Worm (Caenorhabditis elegans): ENCODE data around the gene acs-4.

Gene acs-4

DNA sequence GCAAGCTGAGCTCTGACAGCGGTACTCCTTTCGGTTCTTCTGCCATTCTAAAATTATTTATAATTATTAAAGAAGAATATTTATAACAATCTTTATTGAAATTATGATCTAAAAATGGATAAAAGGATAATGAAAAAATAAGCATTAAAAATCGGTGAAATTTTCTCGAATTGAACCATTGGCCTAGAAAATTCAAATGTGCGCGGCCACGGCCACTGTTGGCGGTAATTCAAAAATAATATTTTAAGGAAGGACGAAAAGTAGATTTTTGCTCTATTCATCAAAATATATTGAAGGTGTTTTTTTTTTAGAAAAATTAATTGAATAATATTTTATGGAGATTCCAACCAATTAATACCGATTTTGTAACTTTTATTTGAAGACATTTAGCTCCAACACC lies 31.2 kb downstream of the acs-4 start, which contains the start of gene pfd-5 (continued):
- TF ChIP-seq madf-2 (tag; optimal IDR thresholded peaks at IDR 0.05) (peak; percentile 20), eyg-1 (tag; optimal IDR thresholded peaks at IDR 0.05) (peak; percentile 29), ahr-1 (tag; optimal IDR thresholded peaks at IDR 0.05) (peak; percentile 20), zip-5 (tag; optimal IDR thresholded peaks at IDR 0.05) (peak; percentile 90), mec-3 (tag; optimal IDR thresholded peaks at IDR 0.05; ENCODE audit: borderline replicate concordance) (no peak), fkh-6 (tag; optimal IDR thresholded peaks at IDR 0.05) (peak; percentile 47), unc-3 (GFP tag; conservative IDR thresholded peaks at IDR 0.05) (no peak; the same call in 1 of the 2 replicates), unc-3 (tag; optimal IDR thresholded peaks at IDR 0.05) (peak; percentile 12), hlh-6 (tag; optimal IDR thresholded peaks at IDR 0.05) (peak; percentile 9), ceh-9 (tag; optimal IDR thresholded peaks at IDR 0.05) (no peak), ceh-14 (tag; optimal IDR thresholded peaks at IDR 0.05) (peak; percentile 73), ceh-22 (tag; optimal IDR thresholded peaks at IDR 0.05) (no peak), nfya-1 (tag; optimal IDR thresholded peaks at IDR 0.05) (peak; percentile 46)

DNA sequence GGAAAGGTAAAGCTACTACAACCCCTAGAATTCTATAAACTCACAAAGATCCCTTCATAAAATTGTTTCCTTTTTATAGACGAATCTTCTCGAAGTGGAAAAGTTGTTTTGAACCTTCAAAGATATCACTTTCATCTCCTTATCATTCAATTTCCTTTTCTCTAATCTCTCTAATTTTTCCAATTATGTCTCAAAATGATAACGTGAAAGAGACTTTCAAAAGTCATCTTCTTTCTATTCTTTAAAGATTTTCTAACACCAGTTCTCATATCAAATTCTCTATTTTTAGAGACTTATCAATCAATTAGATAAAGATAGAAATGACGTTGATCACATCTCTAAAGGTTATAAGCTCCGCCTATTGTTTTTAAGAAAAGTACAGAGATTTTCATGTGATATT lies 31.8 kb downstream of the acs-4 start:
- TF ChIP-seq unc-55 (GFP tag; optimal IDR thresholded peaks at IDR 0.05) (no peak), npax-4 (tag; optimal IDR thresholded peaks at IDR 0.05) (no peak), syd-9 (tag; optimal IDR thresholded peaks at IDR 0.05) (no peak), lim-6 (tag; optimal IDR thresholded peaks at IDR 0.05) (no peak), hlh-30 (tag; optimal IDR thresholded peaks at IDR 0.05; ENCODE audit: insufficient read depth) (no peak), F13H6.1 (tag; optimal IDR thresholded peaks at IDR 0.05) (no peak), ceh-6 (GFP tag; optimal IDR thresholded peaks at IDR 0.05) (no peak), che-1 (tag; optimal IDR thresholded peaks at IDR 0.05) (no peak), ceh-45 (GFP tag; IDR thresholded peaks at IDR 0.05) (no peak), rnt-1 (tag; optimal IDR thresholded peaks at IDR 0.05) (no peak), fkh-10 (GFP tag; optimal IDR thresholded peaks at IDR 0.05) (no peak)

DNA sequence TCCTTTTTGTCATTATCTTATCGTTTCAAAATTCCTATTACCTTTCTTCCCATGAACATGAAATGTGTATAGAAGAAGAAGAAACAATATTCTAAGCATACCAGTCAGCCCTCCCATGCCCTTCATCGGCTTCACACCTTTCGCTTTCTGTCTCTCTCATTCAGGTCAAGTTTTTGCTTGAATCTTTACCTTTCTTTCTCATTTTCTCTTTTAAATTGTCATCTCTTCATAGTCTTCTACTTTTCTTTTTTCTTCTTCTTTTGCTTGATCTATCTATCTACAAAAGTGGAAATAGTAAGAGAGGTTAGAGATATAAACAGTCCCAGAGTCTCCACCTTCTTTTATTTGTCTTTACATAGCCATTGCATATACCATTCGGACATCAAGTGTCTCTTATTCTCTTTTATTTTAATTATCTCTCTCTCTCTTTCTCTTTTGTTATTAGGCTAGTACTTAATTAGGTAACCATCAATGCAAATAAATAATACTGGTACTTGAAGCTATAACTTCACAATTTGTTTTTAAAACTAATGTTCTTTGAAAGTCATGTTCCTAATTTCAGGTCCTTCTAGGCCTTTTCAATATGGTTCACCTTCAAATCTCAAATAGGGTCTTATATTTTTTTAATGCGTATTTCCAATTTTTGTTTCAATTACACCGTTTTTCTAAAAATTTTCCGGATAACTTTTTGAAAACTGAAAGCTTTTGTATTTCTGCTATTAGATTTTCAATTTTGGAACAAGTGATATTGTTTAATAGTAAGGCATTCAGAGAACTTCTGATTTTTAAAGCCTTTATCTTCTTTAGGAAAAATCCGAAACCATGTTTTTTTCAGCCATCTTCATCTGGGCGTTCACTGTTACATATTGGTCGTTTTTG lies 34.0 kb downstream of the acs-4 start, which contains the start of gene dpy-31:
Gene dpy-31 (plus strand): TSS at position 829 of the 879 bp plus-strand sequence.
- TF ChIP-seq dve-1 (tag; optimal IDR thresholded peaks at IDR 0.05): no peak
- no peak for TF ChIP-seq syd-9 (tag; optimal IDR thresholded peaks at IDR 0.05)
- no peak for TF ChIP-seq ceh-24 (tag; optimal IDR thresholded peaks at IDR 0.05)
- TF ChIP-seq madf-2 (tag; optimal IDR thresholded peaks at IDR 0.05): no peak
- no peak for TF ChIP-seq fkh-6 (tag; optimal IDR thresholded peaks at IDR 0.05)
- TF ChIP-seq T23F11.4 (GFP tag; optimal IDR thresholded peaks at IDR 0.05): no peak
- TF ChIP-seq hlh-13 (GFP tag; optimal IDR thresholded peaks at IDR 0.05): no peak
- TF ChIP-seq eyg-1 (tag; optimal IDR thresholded peaks at IDR 0.05): no peak
- no peak for TF ChIP-seq hlh-6 (tag; optimal IDR thresholded peaks at IDR 0.05)
- TF ChIP-seq pqm-1 (tag; optimal IDR thresholded peaks at IDR 0.05): no peak
- TF ChIP-seq fkh-10 (GFP tag; optimal IDR thresholded peaks at IDR 0.05): no peak
- no peak for TF ChIP-seq ahr-1 (tag; optimal IDR thresholded peaks at IDR 0.05)
- TF ChIP-seq dmd-4 (tag; optimal IDR thresholded peaks at IDR 0.05; ENCODE audit: borderline replicate concordance): no peak
- no peak for TF ChIP-seq ceh-45 (GFP tag; IDR thresholded peaks at IDR 0.05)
- no peak for TF ChIP-seq ceh-19 (GFP tag; optimal IDR thresholded peaks at IDR 0.05)
- TF ChIP-seq ref-2 (tag; optimal IDR thresholded peaks at IDR 0.05): no peak
- no peak for TF ChIP-seq nfya-1 (tag; optimal IDR thresholded peaks at IDR 0.05)
- no peak for TF ChIP-seq tbx-2 (tag; optimal IDR thresholded peaks at IDR 0.05)

DNA sequence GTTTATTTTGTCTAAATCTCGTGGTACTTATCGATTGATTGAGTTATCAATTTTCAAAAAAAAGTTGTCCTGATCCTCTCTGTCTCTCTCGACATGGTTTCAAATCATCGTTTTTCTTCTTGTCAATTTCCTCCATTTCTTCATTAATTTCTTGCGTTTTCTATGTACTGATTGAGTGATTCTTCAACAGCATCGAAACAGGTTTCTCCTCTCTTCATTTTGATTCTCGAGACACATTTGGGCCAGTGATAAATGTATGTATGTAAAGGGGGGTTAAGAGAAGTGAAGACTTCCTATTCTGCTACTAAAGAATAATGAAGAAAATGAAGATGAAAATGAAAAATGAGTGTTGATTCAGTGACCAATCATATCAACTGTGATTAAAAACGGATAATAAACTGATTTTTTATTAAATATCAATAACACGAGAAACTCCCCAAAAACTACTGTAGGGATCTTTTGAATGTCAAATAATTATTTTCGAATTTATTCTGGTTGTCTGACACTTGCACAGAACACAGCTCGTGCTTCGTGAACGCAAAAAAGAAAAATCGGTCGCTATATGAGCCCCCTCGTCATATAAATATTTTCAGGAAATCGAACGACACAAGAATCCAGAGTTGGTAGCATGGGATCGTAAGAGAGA lies 35.6 kb downstream of the acs-4 start:
- TF ChIP-seq hlh-15 (tag; optimal IDR thresholded peaks at IDR 0.05) (no peak), che-1 (tag; optimal IDR thresholded peaks at IDR 0.05) (no peak), ceh-19 (GFP tag; optimal IDR thresholded peaks at IDR 0.05) (no peak), ceh-22 (tag; optimal IDR thresholded peaks at IDR 0.05) (no peak), ttx-3 (tag; optimal IDR thresholded peaks at IDR 0.05) (no peak), nfya-1 (tag; optimal IDR thresholded peaks at IDR 0.05) (no peak), elt-4 (tag; optimal IDR thresholded peaks at IDR 0.05) (no peak), sdc-2 (tag; optimal IDR thresholded peaks at IDR 0.05) (no peak), hlh-30 (tag; optimal IDR thresholded peaks at IDR 0.05; ENCODE audit: insufficient read depth) (no peak), tbx-2 (tag; optimal IDR thresholded peaks at IDR 0.05) (no peak), pag-3 (tag; optimal IDR thresholded peaks at IDR 0.05; ENCODE audit: borderline replicate concordance) (no peak)
